Fruit fly (Drosophila melanogaster) whole organism: Measurements from ENCODE around the gene GstD7.

Source experiments
- CG8478 ChIP-seq: fragments of >200 bp; optimal IDR thresholded peaks from 2 replicates; lab custom pipeline; 2018; ENCODE audit warnings: inconsistent platforms
- Dll ChIP-seq: fragments of >200 bp; optimal IDR thresholded peaks from 2 replicates; lab custom pipeline; 2017
- EcR ChIP-seq, 2 experiments: fragments of >200 bp; optimal IDR thresholded peaks; 2 replicates each; lab custom pipeline; 2017; ENCODE audit warnings: missing biosample characterization in 2 of 2, missing genetic modification characterization in 2 of 2, missing genetic modification reagents in 2 of 2
- pan ChIP-seq: fragments of >200 bp; optimal IDR thresholded peaks from 2 replicates; lab custom pipeline; 2017
- psq ChIP-seq: fragments of >200 bp; optimal IDR thresholded peaks from 2 replicates; lab custom pipeline; 2017
- usp ChIP-seq: fragments of >200 bp; optimal IDR thresholded peaks from 2 replicates; lab custom pipeline; 2017; ENCODE audit warnings: missing biosample characterization, missing genetic modification characterization, mixed read lengths

- TF ChIP-seq psq (lab: Kevin White, UChicago) (no peak), pan (lab: Kevin White, UChicago) (no peak), Dll (lab: Kevin White, UChicago) (no peak), EcR (GFP tag; optimal IDR thresholded peaks at IDR 0.05; lab: Kevin White, UChicago) (no peak), usp (GFP tag; lab: Kevin White, UChicago) (no peak), CG8478 (lab: Kevin White, UChicago) (no peak)
Measured at dm6 chr3R:12413274-12413958, 35.1 kb downstream of the GstD7 start, which contains the start of the genes Dip-C and pps.
